Fruit fly (Drosophila melanogaster) Kc167 (cell line): Measurements from ENCODE around the gene CG6638.

ENCODE experiments used
- Myc ChIP-seq: fragments of >200 bp; optimal IDR thresholded peaks from 2 replicates; lab custom pipeline; 2017; ENCODE audit warnings: missing external identifiers
- Sin3A ChIP-seq: fragments of >200 bp; optimal IDR thresholded peaks from 2 replicates; lab custom pipeline; 2018; ENCODE audit warnings: missing external identifiers
- h ChIP-seq: fragments of >200 bp; optimal IDR thresholded peaks from 3 replicates; lab custom pipeline; 2018; ENCODE audit warnings: missing external identifiers
- psq ChIP-seq: fragments of >200 bp; optimal IDR thresholded peaks from 2 replicates; lab custom pipeline; 2017; ENCODE audit warnings: missing external identifiers
- ttk ChIP-seq: sonication (Bioruptor generic); optimal IDR thresholded peaks from 2 replicates; lab custom pipeline; 2017; ENCODE audit warnings: missing external identifiers

dm6 chr3L:8524816-8525625 is 50.9 kb downstream of the CG6638 start, which contains the start of the genes GstO1 and foi:
- TF ChIP-seq ttk (lab: Kevin White, UChicago) (no peak), h (no peak), Sin3A (no peak), Myc (lab: Kevin White, UChicago) (no peak), psq (lab: Kevin White, UChicago) (no peak)
